Worm (Caenorhabditis elegans): ENCODE results near the gene flp-18.

DNA sequence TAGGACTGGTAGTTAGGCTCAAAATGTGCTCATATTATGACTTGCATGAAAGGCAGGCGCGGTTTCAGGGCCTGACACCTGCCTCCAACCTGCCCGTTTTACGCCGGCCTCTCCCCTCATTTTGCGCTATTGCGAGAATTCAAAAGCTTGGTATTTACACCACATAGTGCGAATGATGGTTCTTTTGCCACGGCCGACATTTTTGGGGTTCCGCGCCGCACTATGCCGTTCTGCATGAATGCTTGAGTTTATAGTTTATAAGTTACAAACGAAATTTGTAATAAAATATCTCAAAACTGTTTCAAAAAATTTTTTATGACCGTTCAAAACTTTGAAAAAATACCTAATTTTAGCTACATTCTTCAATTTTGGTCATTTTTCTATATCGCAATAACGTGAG lies 40.3 kb downstream of the flp-18 start:
- TF ChIP-seq tab-1 (GFP tag; IDR thresholded peaks at IDR 0.05): no peak
- TF ChIP-seq klf-2 (GFP tag; conservative IDR thresholded peaks at IDR 0.05): no peak
- TF ChIP-seq flt-1 (GFP tag; IDR thresholded peaks at IDR 0.05): no peak
- TF ChIP-seq med-1 (GFP tag; optimal IDR thresholded peaks at IDR 0.05; ENCODE audit: insufficient read depth): no peak
- no peak for TF ChIP-seq T22C8.4 (GFP tag; IDR thresholded peaks at IDR 0.05)
- TF ChIP-seq ref-1 (GFP tag; conservative IDR thresholded peaks at IDR 0.05): no peak
- no peak for TF ChIP-seq ztf-23 (GFP tag; IDR thresholded peaks at IDR 0.05)
- no peak for TF ChIP-seq cog-1 (tag; optimal IDR thresholded peaks at IDR 0.05)
- no peak for TF ChIP-seq ztf-29 (GFP tag; IDR thresholded peaks at IDR 0.05)
